Fruit fly (Drosophila melanogaster) whole organism, embryonic: ENCODE measurements around the gene CG13043.

ENCODE experiments used
- Asciz ChIP-seq: fragments of 200-800 bp; sonication (Bioruptor generic); optimal IDR thresholded peaks from 2 replicates; lab custom pipeline; 2017; ENCODE audit warnings: missing biosample characterization, mild to moderate bottlenecking, missing genetic modification characterization, missing genetic modification reagents
- CG10267 ChIP-seq: fragments of 200-800 bp; sonication (Bioruptor generic); optimal IDR thresholded peaks from 2 replicates; lab custom pipeline; 2018; ENCODE audit warnings: missing biosample characterization, mild to moderate bottlenecking, missing genetic modification characterization, moderate library complexity
- CG10979 ChIP-seq: fragments of 200-800 bp; sonication (Bioruptor generic); optimal IDR thresholded peaks from 2 replicates; lab custom pipeline; 2018; ENCODE audit warnings: missing biosample characterization, mild to moderate bottlenecking, missing genetic modification characterization, moderate library complexity
- CG12942 ChIP-seq: fragments of 200-800 bp; sonication (Bioruptor generic); optimal IDR thresholded peaks from 3 replicates; lab custom pipeline; 2016; ENCODE audit warnings: missing biosample characterization, missing genetic modification characterization
- CG4820 ChIP-seq: fragments of 200-800 bp; sonication (Bioruptor generic); optimal IDR thresholded peaks from 3 replicates; lab custom pipeline; 2016; ENCODE audit warnings: missing biosample characterization, missing genetic modification characterization
- Mad ChIP-seq: fragments of 200-800 bp; sonication (Bioruptor generic); optimal IDR thresholded peaks from 2 replicates; lab custom pipeline; 2016; ENCODE audit warnings: missing biosample characterization, missing genetic modification characterization
- PHDP ChIP-seq: fragments of 200-800 bp; sonication (Bioruptor generic); optimal IDR thresholded peaks from 3 replicates; lab custom pipeline; 2018; ENCODE audit warnings: missing biosample characterization, mild to moderate bottlenecking, missing genetic modification characterization, moderate library complexity
- Ravus ChIP-seq: fragments of 200-800 bp; sonication (Bioruptor generic); IDR thresholded peaks from 2 replicates; pipeline ENCODE4 v1.3.6; 2022; ENCODE audit warnings: missing biosample characterization, missing genetic modification characterization
- eve ChIP-seq, 2 experiments: fragments of >200 bp; optimal IDR thresholded peaks; 2 replicates each; lab custom pipeline; 2017; ENCODE audit warnings: missing biosample characterization in 2 of 2, missing genetic modification characterization in 2 of 2
- gem ChIP-seq: fragments of 200-800 bp; sonication (Bioruptor generic); optimal IDR thresholded peaks from 2 replicates; lab custom pipeline; 2019; ENCODE audit warnings: missing biosample characterization, mild to moderate bottlenecking, missing genetic modification characterization, moderate library complexity
- lmd ChIP-seq: fragments of 200-800 bp; sonication (Bioruptor generic); IDR thresholded peaks from 2 replicates; pipeline ENCODE4 v1.3.6; 2022; ENCODE audit warnings: missing biosample characterization, missing genetic modification characterization
- nmo ChIP-seq: fragments of 200-800 bp; sonication (Bioruptor generic); optimal IDR thresholded peaks from 2 replicates; lab custom pipeline; 2018; ENCODE audit warnings: missing biosample characterization, mild to moderate bottlenecking, missing genetic modification characterization, moderate library complexity
- repo ChIP-seq: fragments of 200-800 bp; sonication (Bioruptor generic); optimal IDR thresholded peaks from 2 replicates; lab custom pipeline; 2016; ENCODE audit warnings: missing biosample characterization, missing genetic modification characterization

- TF ChIP-seq lmd (GFP tag; lab: Robert Waterston, UW), result no peak
- no peak for TF ChIP-seq PHDP (tag; lab: Kevin White, UChicago)
- TF ChIP-seq CG10979 (tag; lab: Kevin White, UChicago), result no peak
- TF ChIP-seq CG10267 (tag; lab: Kevin White, UChicago), result no peak
- TF ChIP-seq Asciz, result no peak
- TF ChIP-seq eve (GFP tag; optimal IDR thresholded peaks at IDR 0.05; lab: Kevin White, UChicago), result no peak
- TF ChIP-seq gem (tag; lab: Kevin White, UChicago), result no peak
- TF ChIP-seq CG12942 (GFP tag; lab: Kevin White, UChicago), result no peak
- no peak for TF ChIP-seq Mad (GFP tag; lab: Kevin White, UChicago)
- TF ChIP-seq CG4820 (GFP tag; lab: Kevin White, UChicago), result no peak
- no peak for TF ChIP-seq Ravus (GFP tag; lab: Robert Waterston, UW)
- no peak for TF ChIP-seq repo (GFP tag; lab: Kevin White, UChicago)
- TF ChIP-seq nmo (GFP tag; lab: Kevin White, UChicago), result no peak
These were observed 34.2 kb upstream of the CG13043 start for dm6 chr3L:16339873-16340272.
